Worm (Caenorhabditis elegans) whole organism, late embryonic: ENCODE results near the gene T08D2.5.
"Not testable (repeated sequence)": the region's sequence is repeated elsewhere in the genome, so short reads cannot be mapped to it uniquely, and the experiment has no call there.

ENCODE experiments used
- Y22D7AL.16 ChIP-seq: sonication (generic microtip); optimal IDR thresholded peaks from 2 replicates; lab custom pipeline; 2016; ENCODE audit warnings: missing genetic modification characterization, missing compliant biosample characterization
- ceh-18 ChIP-seq: sonication (generic microtip); optimal IDR thresholded peaks from 2 replicates; lab custom pipeline; 2016; ENCODE audit warnings: missing genetic modification characterization, missing compliant biosample characterization
- ceh-19 ChIP-seq: fragments of 200-800 bp; sonication (Bioruptor generic); optimal IDR thresholded peaks from 2 replicates; lab custom pipeline; 2018; ENCODE audit warnings: mild to moderate bottlenecking, missing genetic modification characterization, missing compliant biosample characterization
- ceh-2 ChIP-seq: sonication (generic microtip); optimal IDR thresholded peaks from 2 replicates; lab custom pipeline; 2016; ENCODE audit warnings: missing genotype, missing genetic modification characterization, missing compliant biosample characterization
- ceh-22 ChIP-seq: sonication (generic microtip); optimal IDR thresholded peaks from 2 replicates; lab custom pipeline; 2017; ENCODE audit warnings: missing biosample characterization, missing genetic modification characterization
- ceh-30 ChIP-seq: fragments of 150-350 bp; optimal IDR thresholded peaks from 2 replicates; lab custom pipeline; 2014; ENCODE audit warnings: missing biosample characterization, missing genetic modification characterization
- ceh-31 ChIP-seq: sonication (generic microtip); optimal IDR thresholded peaks from 2 replicates; lab custom pipeline; 2016; ENCODE audit warnings: missing genetic modification characterization, missing compliant biosample characterization
- ceh-48 ChIP-seq: sonication (generic microtip); optimal IDR thresholded peaks from 2 replicates; lab custom pipeline; 2016; ENCODE audit warnings: missing genetic modification characterization, inconsistent platforms, missing compliant biosample characterization
- ceh-9 ChIP-seq: sonication (generic microtip); optimal IDR thresholded peaks from 2 replicates; lab custom pipeline; 2016; ENCODE audit warnings: mild to moderate bottlenecking, missing genetic modification characterization, inconsistent platforms, missing compliant biosample characterization
- che-1 ChIP-seq: sonication (generic microtip); optimal IDR thresholded peaks from 2 replicates; lab custom pipeline; 2016; ENCODE audit warnings: mild to moderate bottlenecking, missing genetic modification characterization, missing compliant biosample characterization
- dmd-4 ChIP-seq: sonication (generic microtip); optimal IDR thresholded peaks from 2 replicates; lab custom pipeline; 2016; ENCODE audit warnings: borderline replicate concordance, missing genetic modification characterization, missing compliant biosample characterization
- dve-1 ChIP-seq: sonication (generic microtip); optimal IDR thresholded peaks from 2 replicates; lab custom pipeline; 2017; ENCODE audit warnings: antibody characterized with exemption, mild to moderate bottlenecking, missing genetic modification characterization, missing compliant biosample characterization
- eyg-1 ChIP-seq: sonication (generic microtip); optimal IDR thresholded peaks from 2 replicates; lab custom pipeline; 2016; ENCODE audit warnings: missing genotype, missing genetic modification characterization, missing compliant biosample characterization
- hlh-13 ChIP-seq: fragments of 200-800 bp; sonication (Bioruptor generic); optimal IDR thresholded peaks from 2 replicates; lab custom pipeline; 2018; ENCODE audit warnings: mild to moderate bottlenecking, missing genetic modification characterization, missing compliant biosample characterization
- lim-6 ChIP-seq: sonication (generic microtip); optimal IDR thresholded peaks from 2 replicates; lab custom pipeline; 2016; ENCODE audit warnings: missing genetic modification characterization, missing compliant biosample characterization
- madf-2 ChIP-seq: sonication (generic microtip); optimal IDR thresholded peaks from 2 replicates; lab custom pipeline; 2017; ENCODE audit warnings: missing genetic modification characterization, missing compliant biosample characterization
- mec-3 ChIP-seq: sonication (generic microtip); optimal IDR thresholded peaks from 2 replicates; lab custom pipeline; 2016; ENCODE audit warnings: borderline replicate concordance, missing genetic modification characterization, missing compliant biosample characterization
- nhr-232 ChIP-seq: sonication (generic microtip); optimal IDR thresholded peaks from 2 replicates; lab custom pipeline; 2016; ENCODE audit warnings: missing genetic modification characterization, missing compliant biosample characterization
- npax-4 ChIP-seq: sonication (generic microtip); optimal IDR thresholded peaks from 2 replicates; lab custom pipeline; 2016; ENCODE audit warnings: missing genetic modification characterization, missing compliant biosample characterization
- pag-3 ChIP-seq: sonication (generic microtip); optimal IDR thresholded peaks from 2 replicates; lab custom pipeline; 2016; ENCODE audit warnings: missing compliant biosample characterization, missing genetic modification characterization, borderline replicate concordance
- pha-4 ChIP-seq: fragments of 150-350 bp; optimal IDR thresholded peaks from 2 replicates; lab custom pipeline; 2018; ENCODE audit warnings: missing biosample characterization, missing genetic modification reagents, missing genetic modification characterization
- pqm-1 ChIP-seq: sonication (generic microtip); optimal IDR thresholded peaks from 2 replicates; lab custom pipeline; 2016; ENCODE audit warnings: missing genetic modification characterization, missing compliant biosample characterization
- ref-2 ChIP-seq: sonication (generic microtip); optimal IDR thresholded peaks from 2 replicates; lab custom pipeline; 2016; ENCODE audit warnings: missing genetic modification characterization, missing compliant biosample characterization
- tbx-7 ChIP-seq: sonication (generic microtip); optimal IDR thresholded peaks from 2 replicates; lab custom pipeline; 2016; ENCODE audit warnings: missing genotype, missing genetic modification characterization, missing compliant biosample characterization
- ttx-3 ChIP-seq: sonication (generic microtip); optimal IDR thresholded peaks from 2 replicates; lab custom pipeline; 2016; ENCODE audit warnings: missing genetic modification reagents, missing genetic modification characterization, missing compliant biosample characterization
- unc-3 ChIP-seq, 2 experiments: fragments of 200-800 bp in 1 of 2; sonication (Bioruptor generic) in 1 of 2; sonication (generic microtip) in 1 of 2; conservative IDR thresholded peaks in 1 of 2; optimal IDR thresholded peaks in 1 of 2; 2 replicates each; pipeline versions ENCODE4 v1.3.6 to Lab custom; 2016 to 2022; ENCODE audit warnings: missing compliant biosample characterization in 2 of 2, missing genetic modification characterization in 2 of 2, missing genetic modification reagents in 1 of 2
- unc-42 ChIP-seq: sonication (generic microtip); optimal IDR thresholded peaks from 2 replicates; lab custom pipeline; 2016; ENCODE audit warnings: missing genotype, missing genetic modification characterization, missing compliant biosample characterization

The T08D2.5 gene

ce11 chrX:163034-163433 lies 14.1 kb upstream of the T08D2.5 start, which contains the start of gene tmed-12:
Gene tmed-12, minus strand, starts transcription at chrX:163134.
- not testable (repeated sequence) for TF ChIP-seq mec-3 (tag; lab: Kevin White, UChicago); ceh-18; madf-2 (tag; lab: Kevin White, UChicago)
- TF ChIP-seq, all 69 proteins: peak for 0; not testable (repeated sequence) for 69

ce11 chrX:182119-182741 lies 5.1 kb downstream of the T08D2.5 start, which contains the start of the genes T08D2.6 and chkr-1:
Gene T08D2.6, minus strand, starts transcription at chrX:182169.
Gene chkr-1, plus strand, starts transcription at chrX:182691.
- TF ChIP-seq che-1, npax-4, ceh-2 (tag; lab: Kevin White, UChicago): not testable (repeated sequence)
- TF ChIP-seq, all 69 proteins: peak for 0; not testable (repeated sequence) for 69

ce11 chrX:183572-183971 lies 6.4 kb downstream of the T08D2.5 start:
- TF ChIP-seq ceh-48: peak; percentile 25

ce11 chrX:192534-192933 lies 15.4 kb downstream of the T08D2.5 start, which contains the start of gene T08D2.8:
Gene T08D2.8, plus strand, starts transcription at chrX:192834.
- TF ChIP-seq eyg-1 (tag; lab: Kevin White, UChicago): no peak
- TF ChIP-seq unc-3 (GFP tag; conservative IDR thresholded peaks at IDR 0.05; lab: Robert Waterston, UW): no peak
- no peak for TF ChIP-seq unc-3 (tag; optimal IDR thresholded peaks at IDR 0.05; lab: Kevin White, UChicago)
- no peak for TF ChIP-seq tbx-7 (tag; lab: Kevin White, UChicago)
- TF ChIP-seq pqm-1 (tag; lab: Kevin White, UChicago): no peak
- TF ChIP-seq ceh-30 (tag; lab: Kevin White, UChicago): no peak
- no peak for TF ChIP-seq Y22D7AL.16
- no peak for TF ChIP-seq nhr-232 (tag; lab: Kevin White, UChicago)
- TF ChIP-seq ceh-9 (tag; lab: Kevin White, UChicago): no peak
- no peak for TF ChIP-seq unc-42 (tag; lab: Kevin White, UChicago)
- no peak for TF ChIP-seq dmd-4 (tag; lab: Kevin White, UChicago)
- no peak for TF ChIP-seq ttx-3 (tag; lab: Kevin White, UChicago)

- no peak for TF ChIP-seq pag-3
- no peak for TF ChIP-seq tbx-7 (tag; lab: Kevin White, UChicago)
- TF ChIP-seq ceh-31 (tag; lab: Kevin White, UChicago): no peak
- TF ChIP-seq madf-2 (tag; lab: Kevin White, UChicago): no peak
- TF ChIP-seq che-1 (tag; lab: Kevin White, UChicago): no peak
These were observed 19.2 kb downstream of the T08D2.5 start for ce11 chrX:196403-196802.

ce11 chrX:209695-210094 lies 32.5 kb downstream of the T08D2.5 start, which contains the start of gene Y73B3B.3:
Gene Y73B3B.3, plus strand, starts transcription at chrX:209995.
- not testable (repeated sequence) for TF ChIP-seq ceh-30 (tag; lab: Kevin White, UChicago); lim-6; ceh-19 (GFP tag; lab: Kevin White, UChicago)

ce11 chrX:211141-211540 lies 34.0 kb downstream of the T08D2.5 start, which contains the start of gene Y73B3B.1:
Gene Y73B3B.1, minus strand, starts transcription at chrX:211241.
- not testable (repeated sequence) for TF ChIP-seq hlh-13 (GFP tag; lab: Kevin White, UChicago); ref-2; ceh-9 (tag; lab: Kevin White, UChicago)

ce11 chrX:215488-215887 lies 38.3 kb downstream of the T08D2.5 start, which contains the start of gene set-28:
Gene set-28, minus strand, starts transcription at chrX:215588.
- TF ChIP-seq ceh-22; pha-4 (tag; lab: Kevin White, UChicago); dve-1 (tag; lab: Kevin White, UChicago): not testable (repeated sequence)
